Fruit fly (Drosophila melanogaster) whole organism, embryonic: Measurements from ENCODE around the gene D1.

Experiments
- Asciz ChIP-seq: fragments of 200-800 bp; sonication (Bioruptor generic); optimal IDR thresholded peaks from 2 replicates; lab custom pipeline; 2017; ENCODE audit warnings: missing biosample characterization, mild to moderate bottlenecking, missing genetic modification characterization, missing genetic modification reagents
- BtbVII ChIP-seq: fragments of 200-800 bp; sonication (Bioruptor generic); optimal IDR thresholded peaks from 3 replicates; lab custom pipeline; 2017; ENCODE audit warnings: missing biosample characterization, mild to moderate bottlenecking, missing genetic modification characterization
- CG11093 ChIP-seq: fragments of 200-800 bp; sonication (Bioruptor generic); IDR thresholded peaks from 3 replicates; pipeline ENCODE4 v1.3.6; 2022; ENCODE audit warnings: missing biosample characterization, missing genetic modification characterization
- CG12071 ChIP-seq: fragments of 200-800 bp; sonication (Bioruptor generic); optimal IDR thresholded peaks from 3 replicates; lab custom pipeline; 2018; ENCODE audit warnings: missing biosample characterization, mild to moderate bottlenecking, missing genetic modification characterization
- CG12769 ChIP-seq: fragments of 200-800 bp; sonication (Bioruptor generic); optimal IDR thresholded peaks from 2 replicates; lab custom pipeline; 2019; ENCODE audit warnings: missing biosample characterization, mild to moderate bottlenecking, missing genetic modification characterization, moderate library complexity
- CG13894 ChIP-seq: fragments of 200-800 bp; sonication (Bioruptor generic); optimal IDR thresholded peaks from 3 replicates; lab custom pipeline; 2018; ENCODE audit warnings: missing biosample characterization, mild to moderate bottlenecking, missing genetic modification characterization, moderate library complexity
- CG16813 ChIP-seq: fragments of 200-800 bp; sonication (Bioruptor generic); IDR thresholded peaks from 3 replicates; pipeline ENCODE4 v1.3.6; 2022; ENCODE audit warnings: missing biosample characterization, missing genetic modification characterization; ENCODE audit not compliant: partially characterized antibody
- CG17328 ChIP-seq: fragments of 200-800 bp; sonication (Bioruptor generic); IDR thresholded peaks from 2 replicates; pipeline ENCODE4 v1.3.6; 2022; ENCODE audit warnings: missing biosample characterization, missing genetic modification characterization
- CG30403 ChIP-seq: fragments of 200-800 bp; sonication (Bioruptor generic); optimal IDR thresholded peaks from 3 replicates; lab custom pipeline; 2016; ENCODE audit warnings: missing biosample characterization, missing genetic modification characterization
- CG3281 ChIP-seq: fragments of 200-800 bp; sonication (Bioruptor generic); optimal IDR thresholded peaks from 3 replicates; lab custom pipeline; 2017; ENCODE audit warnings: missing biosample characterization, mild to moderate bottlenecking, missing genetic modification characterization
- CG3407 ChIP-seq: fragments of 200-800 bp; sonication (Bioruptor generic); optimal IDR thresholded peaks from 2 replicates; lab custom pipeline; 2018; ENCODE audit warnings: missing biosample characterization, mild to moderate bottlenecking, missing genetic modification characterization
- CG4360 ChIP-seq: fragments of 200-800 bp; sonication (Bioruptor generic); IDR thresholded peaks from 2 replicates; pipeline ENCODE4 v1.3.6; 2022; ENCODE audit warnings: missing biosample characterization, missing genetic modification characterization
- CG4854 ChIP-seq: fragments of 200-800 bp; sonication (Bioruptor generic); optimal IDR thresholded peaks from 2 replicates; lab custom pipeline; 2016; ENCODE audit warnings: missing biosample characterization, missing genetic modification characterization, inconsistent platforms
- CG7839 ChIP-seq: fragments of 200-800 bp; sonication (Bioruptor generic); optimal IDR thresholded peaks from 3 replicates; lab custom pipeline; 2018; ENCODE audit warnings: missing biosample characterization, mild to moderate bottlenecking, missing genetic modification characterization, moderate library complexity
- CG8388 ChIP-seq: fragments of 200-800 bp; sonication (Bioruptor generic); optimal IDR thresholded peaks from 2 replicates; lab custom pipeline; 2019; ENCODE audit warnings: missing biosample characterization, mild to moderate bottlenecking, missing genetic modification characterization, moderate library complexity
- CG8765 ChIP-seq: fragments of 200-800 bp; sonication (Bioruptor generic); IDR thresholded peaks from 2 replicates; pipeline ENCODE4 v1.3.6; 2022; ENCODE audit warnings: missing biosample characterization, missing genetic modification characterization
- Chrac-16 ChIP-seq: fragments of 200-800 bp; sonication (Bioruptor generic); optimal IDR thresholded peaks from 3 replicates; lab custom pipeline; 2016; ENCODE audit warnings: missing biosample characterization, missing genetic modification characterization
- CkIIα-i1 ChIP-seq: fragments of 200-800 bp; sonication (Bioruptor generic); IDR thresholded peaks from 2 replicates; pipeline ENCODE4 v1.3.6; 2022; ENCODE audit warnings: missing biosample characterization, missing genetic modification characterization
- Dip2 ChIP-seq: fragments of 200-800 bp; sonication (Bioruptor generic); IDR thresholded peaks from 2 replicates; pipeline ENCODE4 v1.3.6; 2022; ENCODE audit warnings: missing biosample characterization, missing genetic modification characterization
- Elba2 ChIP-seq: fragments of 200-800 bp; sonication (Bioruptor generic); optimal IDR thresholded peaks from 3 replicates; lab custom pipeline; 2016; ENCODE audit warnings: missing biosample characterization, missing genetic modification characterization
- Ets97D ChIP-seq: fragments of 200-800 bp; sonication (Bioruptor generic); optimal IDR thresholded peaks from 3 replicates; lab custom pipeline; 2016; ENCODE audit warnings: missing biosample characterization, missing genetic modification characterization
- GATAe ChIP-seq: fragments of 200-800 bp; sonication (Bioruptor generic); conservative IDR thresholded peaks from 2 replicates; pipeline ENCODE4 v1.3.6; 2022; ENCODE audit warnings: missing biosample characterization, missing genetic modification characterization
- HLH54F ChIP-seq: fragments of 200-800 bp; sonication (Bioruptor generic); optimal IDR thresholded peaks from 3 replicates; lab custom pipeline; 2016; ENCODE audit warnings: missing biosample characterization, missing genetic modification characterization
- Hsf ChIP-seq: fragments of 200-800 bp; sonication (Bioruptor generic); optimal IDR thresholded peaks from 3 replicates; lab custom pipeline; 2016; ENCODE audit warnings: missing biosample characterization, missing genetic modification characterization
- Kr ChIP-seq: fragments of 200-800 bp; sonication (Bioruptor generic); optimal IDR thresholded peaks from 2 replicates; lab custom pipeline; 2017; ENCODE audit warnings: missing biosample characterization, mild to moderate bottlenecking, missing genetic modification characterization
- NFAT ChIP-seq: fragments of 200-800 bp; sonication (Bioruptor generic); IDR thresholded peaks from 2 replicates; pipeline ENCODE4 v1.3.6; 2022; ENCODE audit warnings: missing biosample characterization, missing genetic modification characterization
- NfI ChIP-seq: fragments of 200-800 bp; sonication (Bioruptor generic); optimal IDR thresholded peaks from 3 replicates; lab custom pipeline; 2018; ENCODE audit warnings: missing biosample characterization, mild to moderate bottlenecking, missing genetic modification characterization, moderate library complexity
- Six4 ChIP-seq: fragments of 200-800 bp; sonication (Bioruptor generic); optimal IDR thresholded peaks from 2 replicates; lab custom pipeline; 2016; ENCODE audit warnings: missing biosample characterization, missing genetic modification characterization
- TFAM ChIP-seq: fragments of 200-800 bp; sonication (Bioruptor generic); optimal IDR thresholded peaks from 2 replicates; lab custom pipeline; 2017; ENCODE audit warnings: missing biosample characterization, missing genetic modification characterization, inconsistent platforms
- Taf1 ChIP-seq: fragments of 200-800 bp; sonication (Bioruptor generic); IDR thresholded peaks from 2 replicates; pipeline ENCODE4 v1.3.6; 2022; ENCODE audit warnings: missing biosample characterization, missing genetic modification characterization
- YL-1 ChIP-seq: fragments of 200-800 bp; sonication (Bioruptor generic); optimal IDR thresholded peaks from 3 replicates; lab custom pipeline; 2017; ENCODE audit warnings: missing biosample characterization, mild to moderate bottlenecking, missing genetic modification characterization
- bcd ChIP-seq: fragments of 200-800 bp; sonication (Bioruptor generic); optimal IDR thresholded peaks from 2 replicates; lab custom pipeline; 2017; ENCODE audit warnings: missing biosample characterization, mild to moderate bottlenecking, missing genetic modification characterization
- br ChIP-seq: fragments of >200 bp; optimal IDR thresholded peaks from 2 replicates; lab custom pipeline; 2017
- dimm ChIP-seq: fragments of 200-800 bp; sonication (Bioruptor generic); IDR thresholded peaks from 2 replicates; pipeline ENCODE4 v1.3.6; 2022; ENCODE audit warnings: missing biosample characterization, missing genetic modification characterization
- fu2 ChIP-seq: fragments of 200-800 bp; sonication (Bioruptor generic); optimal IDR thresholded peaks from 2 replicates; lab custom pipeline; 2016; ENCODE audit warnings: missing biosample characterization, missing genetic modification characterization
- gsb ChIP-seq: fragments of 200-800 bp; sonication (Bioruptor generic); IDR thresholded peaks from 2 replicates; pipeline ENCODE4 v1.3.6; 2022; ENCODE audit warnings: missing biosample characterization, missing genetic modification characterization
- hb ChIP-seq: fragments of 200-800 bp; sonication (Bioruptor generic); IDR thresholded peaks from 3 replicates; pipeline ENCODE4 v1.3.6; 2022; ENCODE audit warnings: missing biosample characterization, missing genetic modification characterization; ENCODE audit not compliant: partially characterized antibody
- hbn ChIP-seq: fragments of 200-800 bp; sonication (Bioruptor generic); IDR thresholded peaks from 2 replicates; pipeline ENCODE4 v1.3.6; 2022; ENCODE audit warnings: missing biosample characterization, missing genetic modification characterization; ENCODE audit not compliant: partially characterized antibody
- insv ChIP-seq, 2 experiments: fragments of 200-800 bp; sonication (Bioruptor generic); optimal IDR thresholded peaks; 3 replicates each; lab custom pipeline; 2016 to 2018; ENCODE audit warnings: missing biosample characterization in 2 of 2, missing genetic modification characterization in 2 of 2
- nmo ChIP-seq: fragments of 200-800 bp; sonication (Bioruptor generic); optimal IDR thresholded peaks from 2 replicates; lab custom pipeline; 2018; ENCODE audit warnings: missing biosample characterization, mild to moderate bottlenecking, missing genetic modification characterization, moderate library complexity
- nom ChIP-seq: fragments of 200-800 bp; sonication (Bioruptor generic); optimal IDR thresholded peaks from 2 replicates; lab custom pipeline; 2017; ENCODE audit warnings: missing biosample characterization, missing genetic modification characterization, mild to moderate bottlenecking, moderate library complexity, missing genetic modification reagents
- otp ChIP-seq: fragments of 200-800 bp; sonication (Bioruptor generic); IDR thresholded peaks from 3 replicates; pipeline ENCODE4, ENCODE4 v1.3.6; 2022; ENCODE audit warnings: missing biosample characterization, missing genetic modification characterization
- pan ChIP-seq, 4 experiments: fragments of >200 bp in 3 of 4; fragments of 200-800 bp in 1 of 4; sonication (Bioruptor generic) in 1 of 4; optimal IDR thresholded peaks in 3 of 4; IDR thresholded peaks in 1 of 4; 2 replicates each; pipeline versions ENCODE4 v1.3.6 to Lab custom; 2017 to 2022; ENCODE audit warnings: missing biosample characterization in 2 of 4, missing genetic modification characterization in 2 of 4, mixed read lengths in 1 of 4
- sd ChIP-seq: fragments of 200-800 bp; sonication (Bioruptor generic); optimal IDR thresholded peaks from 3 replicates; lab custom pipeline; 2018; ENCODE audit warnings: missing biosample characterization, mild to moderate bottlenecking, missing genetic modification characterization, moderate library complexity
- sqz ChIP-seq: fragments of 200-800 bp; sonication (Bioruptor generic); optimal IDR thresholded peaks from 3 replicates; lab custom pipeline; 2018; ENCODE audit warnings: missing biosample characterization, mild to moderate bottlenecking, missing genetic modification characterization
- sr ChIP-seq: fragments of 200-800 bp; sonication (Bioruptor generic); IDR thresholded peaks from 3 replicates; pipeline ENCODE4 v1.3.6; 2022; ENCODE audit warnings: missing biosample characterization, missing genetic modification characterization
- tio ChIP-seq: fragments of 200-800 bp; sonication (Bioruptor generic); optimal IDR thresholded peaks from 2 replicates; lab custom pipeline; 2017; ENCODE audit warnings: missing biosample characterization, missing genetic modification characterization, inconsistent platforms
- tx ChIP-seq: fragments of 200-800 bp; sonication (Bioruptor generic); optimal IDR thresholded peaks from 2 replicates; lab custom pipeline; 2016; ENCODE audit warnings: missing biosample characterization, missing genetic modification characterization
- wek ChIP-seq: fragments of 200-800 bp; sonication (Bioruptor generic); optimal IDR thresholded peaks from 3 replicates; lab custom pipeline; 2018; ENCODE audit warnings: missing biosample characterization, mild to moderate bottlenecking, missing genetic modification characterization, moderate library complexity

D1 gene

dm6 chr3R:9220064-9220864 is 20.2 kb downstream of the D1 start (continued):
- TF ChIP-seq Kr (peak; percentile 8), sr (GFP tag; lab: Robert Waterston, UW) (no peak), tx (GFP tag; lab: Kevin White, UChicago) (no peak), CG8388 (no peak), HLH54F (peak; percentile 59), br (lab: Kevin White, UChicago) (no peak), dimm (GFP tag; lab: Robert Waterston, UW) (no peak), Asciz (GFP tag; lab: Kevin White, UChicago) (no peak), Ets97D (no peak), CG12071 (GFP tag; lab: Kevin White, UChicago) (no peak), tio (peak; percentile 44), gsb (GFP tag; lab: Robert Waterston, UW) (no peak), CG3281 (GFP tag; lab: Kevin White, UChicago) (peak; percentile 50), CG16813 (GFP tag; lab: Robert Waterston, UW) (no peak), CG11093 (GFP tag; lab: Robert Waterston, UW) (no peak), Dip2 (GFP tag; lab: Robert Waterston, UW) (no peak), hb (GFP tag; lab: Robert Waterston, UW) (no peak), otp (GFP tag; lab: Robert Waterston, UW) (no peak), sd (tag; lab: Kevin White, UChicago) (peak; percentile 75), CG3407 (GFP tag; lab: Kevin White, UChicago) (no peak), CG13894 (tag; lab: Kevin White, UChicago) (no peak), CG7839 (tag; lab: Kevin White, UChicago) (peak; percentile 44), CG4360 (GFP tag; lab: Robert Waterston, UW) (peak; percentile 86), CG17328 (GFP tag; lab: Robert Waterston, UW) (no peak; the same call in 1 of the 2 replicates), TFAM (GFP tag; lab: Kevin White, UChicago) (no peak), Elba2 (GFP tag; lab: Kevin White, UChicago) (peak; percentile 86), CG30403 (GFP tag; lab: Kevin White, UChicago) (peak; percentile 43), insv (GFP tag; optimal IDR thresholded peaks at IDR 0.05; lab: Kevin White, UChicago) (peak in 1 of 2 experiments; percentile 20), wek (no peak), Six4 (GFP tag; lab: Kevin White, UChicago) (no peak), Hsf (peak; percentile 48), BtbVII (GFP tag; lab: Kevin White, UChicago) (no peak), nom (GFP tag; lab: Kevin White, UChicago) (peak; percentile 78), Taf1 (no peak), bcd (peak; percentile 25), YL-1 (GFP tag; lab: Kevin White, UChicago) (no peak), hbn (GFP tag; lab: Robert Waterston, UW) (no peak), Chrac-16 (peak; percentile 59), CkIIα-i1 (GFP tag; lab: Robert Waterston, UW) (no peak), CG12769 (peak; percentile 40), CG4854 (GFP tag; lab: Kevin White, UChicago) (no peak), CG8765 (GFP tag; lab: Robert Waterston, UW) (no peak), NfI (peak; percentile 35), fu2 (GFP tag; lab: Kevin White, UChicago) (peak; percentile 14), nmo (GFP tag; lab: Kevin White, UChicago) (no peak), NFAT (no peak; the same call in 1 of the 2 replicates), GATAe (GFP tag; lab: Robert Waterston, UW) (no peak), pan (optimal IDR thresholded peaks at IDR 0.05; lab: Kevin White, UChicago) (no peak), pan (GFP tag; optimal IDR thresholded peaks at IDR 0.05 in 1 of 2, IDR thresholded peaks at IDR 0.05 in 1 of 2) (peak in 1 of 2 experiments; percentile 32), sqz (GFP tag; lab: Kevin White, UChicago) (peak; percentile 94)
